Worm (Caenorhabditis elegans): Measurements from ENCODE around the gene T24E12.13.

ce11 chrII:3815445-3816208, 28.4 kb downstream of the T24E12.13 start:
- TF ChIP-seq ceh-16 (tag; optimal IDR thresholded peaks at IDR 0.05) = no peak
- TF ChIP-seq mdl-1 (tag; optimal IDR thresholded peaks at IDR 0.05) = no peak
- no peak for TF ChIP-seq ceh-28 (tag; optimal IDR thresholded peaks at IDR 0.05)
- TF ChIP-seq aly-2 (tag; optimal IDR thresholded peaks at IDR 0.05) = no peak
- TF ChIP-seq nhr-28 (tag; optimal IDR thresholded peaks at IDR 0.05) = no peak
- TF ChIP-seq nfya-1 (tag; optimal IDR thresholded peaks at IDR 0.05; ENCODE audit: insufficient read depth) = no peak
- TF ChIP-seq zag-1 (tag; optimal IDR thresholded peaks at IDR 0.05) = no peak
- no peak for TF ChIP-seq unc-62 (GFP tag; optimal IDR thresholded peaks at IDR 0.05)
- TF ChIP-seq fkh-2 (tag; optimal IDR thresholded peaks at IDR 0.05) = no peak
- no peak for TF ChIP-seq nhr-12 (tag; optimal IDR thresholded peaks at IDR 0.05)
- no peak for TF ChIP-seq fos-1 (tag; optimal IDR thresholded peaks at IDR 0.05)
- TF ChIP-seq nhr-77 (tag; optimal IDR thresholded peaks at IDR 0.05) = no peak
- peak; percentile 80 for TF ChIP-seq pqm-1 (tag; optimal IDR thresholded peaks at IDR 0.05)

Measured in whole organism, L3 larva.